Worm (Caenorhabditis elegans) whole organism, L4 larva: ENCODE results near the gene F15A8.1.

Source experiments
- D1046.2 ChIP-seq: fragments of 200-800 bp; sonication (Bioruptor generic); IDR thresholded peaks from 2 replicates; pipeline ENCODE4 v1.3.6; 2022; ENCODE audit warnings: missing genetic modification characterization, missing compliant biosample characterization
- F10B5.3 ChIP-seq: sonication (generic microtip); optimal IDR thresholded peaks from 2 replicates; lab custom pipeline; 2016; ENCODE audit warnings: mild to moderate bottlenecking, missing genetic modification characterization, missing compliant biosample characterization
- F26F4.8 ChIP-seq: fragments of 200-800 bp; sonication (Bioruptor generic); conservative IDR thresholded peaks from 2 replicates; pipeline ENCODE4 v1.3.6; 2022; ENCODE audit warnings: missing genetic modification characterization, missing compliant biosample characterization
- F44E2.7 ChIP-seq: fragments of 200-800 bp; sonication (Bioruptor generic); IDR thresholded peaks from 2 replicates; pipeline ENCODE4 v2.1.2; 2022; ENCODE audit warnings: missing genetic modification characterization, missing compliant biosample characterization
- Y48G9A.11 ChIP-seq: fragments of 200-800 bp; sonication (Bioruptor generic); IDR thresholded peaks from 2 replicates; pipeline ENCODE4 v1.3.6; 2022; ENCODE audit warnings: missing genetic modification reagents, missing genetic modification characterization, missing compliant biosample characterization
- Y5F2A.4 ChIP-seq: fragments of 200-800 bp; sonication (Bioruptor generic); optimal IDR thresholded peaks from 2 replicates; lab custom pipeline; 2018; ENCODE audit warnings: mild to moderate bottlenecking, missing genetic modification characterization, missing compliant biosample characterization
- ZK337.2 ChIP-seq: fragments of 200-800 bp; sonication (Bioruptor generic); IDR thresholded peaks from 2 replicates; pipeline ENCODE4 v1.3.6; 2022; ENCODE audit warnings: missing genetic modification reagents, missing genetic modification characterization, missing compliant biosample characterization
- attf-4 ChIP-seq: sonication (generic microtip); optimal IDR thresholded peaks from 3 replicates; lab custom pipeline; 2017; ENCODE audit warnings: missing biosample characterization, missing genetic modification characterization
- ceh-20 ChIP-seq: fragments of 200-800 bp; sonication (Bioruptor generic); IDR thresholded peaks from 2 replicates; pipeline ENCODE4 v1.3.6; 2022; ENCODE audit warnings: missing genetic modification reagents, missing genetic modification characterization, missing compliant biosample characterization
- ceh-28 ChIP-seq: fragments of 150-350 bp; optimal IDR thresholded peaks from 2 replicates; lab custom pipeline; 2014; ENCODE audit warnings: missing biosample characterization, missing genetic modification reagents, missing genetic modification characterization
- ceh-44 ChIP-seq: fragments of 200-800 bp; sonication (Bioruptor generic); IDR thresholded peaks from 2 replicates; pipeline ENCODE4 v1.3.6; 2022; ENCODE audit warnings: missing genetic modification reagents, missing genetic modification characterization, missing compliant biosample characterization
- ctbp-1 ChIP-seq: fragments of 200-800 bp; sonication (Bioruptor generic); IDR thresholded peaks from 2 replicates; pipeline ENCODE4 v1.3.6; 2022; ENCODE audit warnings: missing genetic modification reagents, missing genetic modification characterization, missing compliant biosample characterization
- daf-16 ChIP-seq, 3 experiments: sonication (generic microtip); optimal IDR thresholded peaks; 2 replicates each; lab custom pipeline; 2016 to 2017; ENCODE audit warnings: missing genetic modification characterization in 3 of 3, missing genetic modification reagents in 3 of 3, mild to moderate bottlenecking in 2 of 3, missing compliant biosample characterization in 2 of 3, missing biosample characterization in 1 of 3, moderate library complexity in 1 of 3
- daf-19 ChIP-seq: fragments of 200-800 bp; sonication (Bioruptor generic); conservative IDR thresholded peaks from 2 replicates; pipeline ENCODE4 v1.3.6; 2022; ENCODE audit warnings: missing genetic modification characterization, missing compliant biosample characterization
- dmd-6 ChIP-seq: fragments of 200-800 bp; sonication (Bioruptor generic); IDR thresholded peaks from 2 replicates; pipeline ENCODE4 v1.3.6; 2022; ENCODE audit warnings: missing genetic modification reagents, missing genetic modification characterization, missing compliant biosample characterization
- dpl-1 ChIP-seq: fragments of 150-350 bp; optimal IDR thresholded peaks from 2 replicates; lab custom pipeline; 2014; ENCODE audit warnings: missing biosample characterization, missing genetic modification reagents, missing genetic modification characterization
- gei-8 ChIP-seq: fragments of 200-800 bp; sonication (Bioruptor generic); optimal IDR thresholded peaks from 2 replicates; lab custom pipeline; 2018; ENCODE audit warnings: mild to moderate bottlenecking, missing genetic modification characterization, missing compliant biosample characterization
- hif-1 ChIP-seq, 2 experiments: sonication (generic microtip); optimal IDR thresholded peaks; 2 replicates each; lab custom pipeline; 2016 to 2017; ENCODE audit warnings: missing compliant biosample characterization in 2 of 2, missing genetic modification characterization in 2 of 2, missing genetic modification reagents in 2 of 2, missing genotype in 2 of 2, mild to moderate bottlenecking in 1 of 2
- hlh-11 ChIP-seq: fragments of 200-800 bp; sonication (Bioruptor generic); optimal IDR thresholded peaks from 2 replicates; lab custom pipeline; 2018; ENCODE audit warnings: mild to moderate bottlenecking, missing genetic modification characterization, missing compliant biosample characterization
- hlh-30 ChIP-seq: sonication (generic microtip); optimal IDR thresholded peaks from 2 replicates; lab custom pipeline; 2017; ENCODE audit warnings: antibody characterized with exemption, mild to moderate bottlenecking, missing genetic modification characterization, missing compliant biosample characterization; ENCODE audit not compliant: insufficient read depth
- hmg-1.1 ChIP-seq: fragments of 200-800 bp; sonication (Bioruptor generic); IDR thresholded peaks from 2 replicates; pipeline ENCODE4 v1.3.6; 2022; ENCODE audit warnings: missing genetic modification reagents, missing genetic modification characterization, missing compliant biosample characterization
- lin-29 ChIP-seq: fragments of 200-800 bp; sonication (Bioruptor generic); IDR thresholded peaks from 2 replicates; pipeline ENCODE4 v1.3.6; 2022; ENCODE audit warnings: missing genetic modification reagents, missing genetic modification characterization, missing compliant biosample characterization
- lin-38 ChIP-seq: fragments of 200-800 bp; sonication (Bioruptor generic); IDR thresholded peaks from 2 replicates; pipeline ENCODE4 v1.3.6; 2022; ENCODE audit warnings: missing genetic modification reagents, missing genetic modification characterization, missing compliant biosample characterization
- lir-3 ChIP-seq: sonication (generic microtip); optimal IDR thresholded peaks from 2 replicates; lab custom pipeline; 2016; ENCODE audit warnings: mild to moderate bottlenecking, missing genetic modification characterization, missing compliant biosample characterization
- mdt-29 ChIP-seq: fragments of 200-800 bp; sonication (Bioruptor generic); IDR thresholded peaks from 2 replicates; pipeline ENCODE4 v1.3.6; 2022; ENCODE audit warnings: missing genetic modification reagents, missing genetic modification characterization, missing compliant biosample characterization
- mep-1 ChIP-seq: fragments of 150-350 bp; sonication (generic microtip); optimal IDR thresholded peaks from 3 replicates; lab custom pipeline; 2014; ENCODE audit warnings: missing biosample characterization, missing genetic modification characterization
- mes-2 ChIP-seq: sonication (generic microtip); optimal IDR thresholded peaks from 2 replicates; lab custom pipeline; 2016; ENCODE audit warnings: missing genotype, mild to moderate bottlenecking, missing genetic modification characterization, missing compliant biosample characterization; ENCODE audit not compliant: poor library complexity, severe bottlenecking
- mxl-3 ChIP-seq: fragments of 200-800 bp; sonication (Bioruptor generic); optimal IDR thresholded peaks from 2 replicates; lab custom pipeline; 2018; ENCODE audit warnings: mild to moderate bottlenecking, missing genetic modification characterization, missing compliant biosample characterization
- nhr-102 ChIP-seq: sonication (generic microtip); optimal IDR thresholded peaks from 2 replicates; lab custom pipeline; 2016; ENCODE audit warnings: mild to moderate bottlenecking, missing genetic modification characterization, moderate library complexity, missing compliant biosample characterization
- nhr-237 ChIP-seq: sonication (generic microtip); optimal IDR thresholded peaks from 2 replicates; lab custom pipeline; 2017; ENCODE audit warnings: missing biosample characterization, missing genetic modification characterization
- nhr-28 ChIP-seq: fragments of 150-350 bp; optimal IDR thresholded peaks from 2 replicates; lab custom pipeline; 2014; ENCODE audit warnings: missing biosample characterization, missing genetic modification characterization
- nhr-48 ChIP-seq: sonication (generic microtip); optimal IDR thresholded peaks from 2 replicates; lab custom pipeline; 2016; ENCODE audit warnings: mild to moderate bottlenecking, missing genetic modification characterization, missing compliant biosample characterization
- nhr-6 ChIP-seq: fragments of 150-350 bp; optimal IDR thresholded peaks from 2 replicates; lab custom pipeline; 2014; ENCODE audit warnings: missing biosample characterization, missing genetic modification characterization
- nhr-76 ChIP-seq: fragments of 150-350 bp; optimal IDR thresholded peaks from 2 replicates; lab custom pipeline; 2014; ENCODE audit warnings: missing biosample characterization, missing genetic modification characterization
- pha-4 ChIP-seq, 2 experiments: fragments of 150-350 bp in 1 of 2; fragments of 200-800 bp in 1 of 2; sonication (Bioruptor generic) in 1 of 2; IDR thresholded peaks in 1 of 2; optimal IDR thresholded peaks in 1 of 2; 2 replicates each; pipeline versions ENCODE4 v1.3.6 to Lab custom; 2014 to 2022; ENCODE audit warnings: missing genetic modification characterization in 2 of 2, missing genetic modification reagents in 2 of 2, missing biosample characterization in 1 of 2, missing compliant biosample characterization in 1 of 2
- sdz-12 ChIP-seq: fragments of 200-800 bp; sonication (Bioruptor generic); optimal IDR thresholded peaks from 2 replicates; lab custom pipeline; 2018; ENCODE audit warnings: mild to moderate bottlenecking, missing genetic modification characterization, missing compliant biosample characterization
- set-16 ChIP-seq: fragments of 200-800 bp; sonication (Bioruptor generic); IDR thresholded peaks from 2 replicates; pipeline ENCODE4 v1.3.6; 2022; ENCODE audit warnings: missing genetic modification reagents, missing genetic modification characterization, missing compliant biosample characterization
- snpc-1.2 ChIP-seq: fragments of 200-800 bp; sonication (Bioruptor generic); IDR thresholded peaks from 2 replicates; pipeline ENCODE4 v1.3.6; 2022; ENCODE audit warnings: missing genetic modification reagents, missing genetic modification characterization, missing compliant biosample characterization
- spr-1 ChIP-seq: sonication (generic microtip); optimal IDR thresholded peaks from 2 replicates; lab custom pipeline; 2016; ENCODE audit warnings: mild to moderate bottlenecking, missing genetic modification characterization, missing compliant biosample characterization
- spr-3 ChIP-seq: fragments of 200-800 bp; sonication (Bioruptor generic); optimal IDR thresholded peaks from 2 replicates; lab custom pipeline; 2018; ENCODE audit warnings: mild to moderate bottlenecking, missing genetic modification characterization, missing compliant biosample characterization
- zfp-2 ChIP-seq: sonication (generic microtip); optimal IDR thresholded peaks from 2 replicates; lab custom pipeline; 2016; ENCODE audit warnings: mild to moderate bottlenecking, missing genetic modification characterization, missing compliant biosample characterization
- zfp-3 ChIP-seq: fragments of 200-800 bp; sonication (Bioruptor generic); conservative IDR thresholded peaks from 2 replicates; pipeline ENCODE4 v1.3.6; 2022; ENCODE audit warnings: missing genetic modification reagents, missing genetic modification characterization, missing compliant biosample characterization
- zip-11 ChIP-seq: fragments of 200-800 bp; sonication (Bioruptor generic); IDR thresholded peaks from 2 replicates; pipeline ENCODE4 v1.3.6; 2022; ENCODE audit warnings: missing genetic modification characterization, missing compliant biosample characterization
- zip-2 ChIP-seq: fragments of 150-350 bp; optimal IDR thresholded peaks from 2 replicates; lab custom pipeline; 2014; ENCODE audit warnings: missing biosample characterization, missing genetic modification characterization
- ztf-7 ChIP-seq: fragments of 150-350 bp; optimal IDR thresholded peaks from 2 replicates; lab custom pipeline; 2014; ENCODE audit warnings: missing biosample characterization, missing genetic modification characterization

Gene F15A8.1

DNA sequence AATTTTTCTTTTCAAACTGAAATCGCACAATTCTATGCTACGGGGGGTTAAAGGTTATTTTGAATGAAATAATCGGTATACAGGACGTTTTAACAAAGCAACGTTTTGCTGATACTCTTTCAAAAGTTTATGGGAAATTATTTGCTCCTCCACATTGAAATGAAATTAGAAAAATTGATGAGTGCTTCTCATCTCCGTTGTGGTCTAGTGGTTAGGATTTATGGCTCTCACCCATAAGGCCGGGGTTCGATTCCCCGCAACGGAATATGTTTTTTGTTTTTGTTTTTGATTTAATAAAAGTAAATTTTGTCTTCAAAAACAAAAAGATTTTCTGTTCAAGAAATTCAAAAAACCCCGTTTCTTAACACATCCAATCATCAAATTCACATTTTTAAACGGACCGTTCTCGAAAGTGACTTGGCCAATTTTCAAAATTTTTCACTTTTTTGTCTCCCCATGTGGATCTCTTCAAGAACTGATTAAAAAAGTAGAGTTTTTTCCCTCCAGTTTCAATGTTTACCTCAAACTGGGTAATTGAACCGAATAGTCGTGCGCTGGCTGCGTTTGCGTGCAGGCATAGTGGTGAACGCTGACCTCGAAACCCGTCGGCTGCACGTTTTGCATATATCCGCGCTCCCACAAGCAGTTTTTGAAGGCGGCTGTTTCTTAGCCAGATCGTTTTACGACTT is 31.0 kb upstream of the F15A8.1 start (continued):
- TF ChIP-seq lin-38 (no peak), nhr-76 (tag; lab: Kevin White, UChicago) (no peak), sdz-12 (GFP tag; lab: Kevin White, UChicago) (no peak), zfp-3 (GFP tag; lab: Robert Waterston, UW) (peak; percentile 49; the same call in 1 of the 2 replicates), nhr-102 (tag; lab: Kevin White, UChicago) (no peak), hlh-30 (tag; lab: Kevin White, UChicago) (no peak), ceh-44 (no peak)

DNA sequence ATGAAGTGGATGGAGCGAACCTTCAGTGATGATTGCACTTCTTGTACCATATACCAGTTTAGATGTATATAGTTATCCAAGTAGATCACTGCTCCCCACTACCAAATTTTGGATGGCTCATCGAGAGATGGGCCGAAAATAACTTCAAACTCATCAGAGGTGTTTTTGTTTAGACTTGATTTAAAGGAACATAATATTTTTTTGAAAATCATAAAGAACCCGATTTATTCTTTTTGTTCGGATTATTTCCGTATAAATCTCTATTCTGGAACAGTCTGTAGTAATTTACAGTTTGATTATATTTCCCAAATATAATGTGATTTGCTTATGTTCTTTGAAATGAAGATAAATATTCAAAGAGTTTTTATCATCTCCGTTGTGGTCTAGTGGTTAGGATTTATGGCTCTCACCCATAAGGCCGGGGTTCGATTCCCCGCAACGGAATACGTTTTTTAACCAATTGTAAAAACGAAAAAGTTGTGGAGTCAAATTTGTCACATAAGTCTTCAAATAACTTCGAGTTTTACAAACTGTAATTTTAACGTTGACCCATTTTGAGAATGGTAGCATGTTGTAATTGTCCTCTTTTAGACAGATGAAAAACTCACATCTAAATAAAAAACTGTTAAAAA is 30.3 kb upstream of the F15A8.1 start:
- no peak for TF ChIP-seq zip-11 (GFP tag; lab: Robert Waterston, UW)
- TF ChIP-seq daf-19: no peak
- no peak for TF ChIP-seq F10B5.3 (tag; lab: Kevin White, UChicago)
- TF ChIP-seq nhr-28: no peak
- TF ChIP-seq hlh-11: no peak
- TF ChIP-seq set-16 (GFP tag; lab: Robert Waterston, UW): no peak
- 0 out of 2 replicates have a peak, but pooled peaks have one; percentile 22 for TF ChIP-seq F26F4.8 (GFP tag; lab: Robert Waterston, UW)
- TF ChIP-seq sdz-12 (GFP tag; lab: Kevin White, UChicago): no peak
- no peak for TF ChIP-seq spr-1
- TF ChIP-seq daf-16 (GFP tag; optimal IDR thresholded peaks at IDR 0.05; lab: Kevin White, UChicago): peak in 1 of 2 experiments; percentile 56
- TF ChIP-seq daf-16 (tag; optimal IDR thresholded peaks at IDR 0.05; lab: Kevin White, UChicago): no peak
- no peak for TF ChIP-seq ceh-20 (GFP tag; lab: Robert Waterston, UW)
- 0 out of 2 replicates have a peak, but pooled peaks have one; percentile 52 for TF ChIP-seq Y48G9A.11
- no peak for TF ChIP-seq hif-1 (tag; optimal IDR thresholded peaks at IDR 0.05; lab: Kevin White, UChicago)
- no peak for TF ChIP-seq mes-2 (tag; lab: Kevin White, UChicago)
- TF ChIP-seq ztf-7: no peak
- TF ChIP-seq zip-2: no peak
- peak; percentile 29; the same call in 1 of the 2 replicates for TF ChIP-seq dmd-6 (GFP tag; lab: Robert Waterston, UW)
- TF ChIP-seq Y5F2A.4: no peak
- TF ChIP-seq mdt-29 (GFP tag; lab: Robert Waterston, UW): no peak
- TF ChIP-seq snpc-1.2 (GFP tag; lab: Robert Waterston, UW): peak; percentile 76
- no peak for TF ChIP-seq D1046.2
- TF ChIP-seq zfp-2: no peak
- TF ChIP-seq F44E2.7 (GFP tag; lab: Robert Waterston, UW): no peak
- TF ChIP-seq lin-29 (GFP tag; lab: Robert Waterston, UW): no peak
- no peak for TF ChIP-seq gei-8 (GFP tag; lab: Kevin White, UChicago)
- no peak for TF ChIP-seq nhr-237 (tag; lab: Kevin White, UChicago)
- TF ChIP-seq ceh-28: no peak
- TF ChIP-seq hmg-1.1 (GFP tag; lab: Robert Waterston, UW): no peak
- peak; percentile 3 for TF ChIP-seq nhr-48 (tag; lab: Kevin White, UChicago)
- TF ChIP-seq nhr-6 (tag; lab: Kevin White, UChicago): no peak
- TF ChIP-seq nhr-76 (tag; lab: Kevin White, UChicago): no peak
- TF ChIP-seq hlh-30 (tag; lab: Kevin White, UChicago): no peak
- TF ChIP-seq spr-3 (GFP tag; lab: Kevin White, UChicago): no peak
- no peak for TF ChIP-seq mxl-3 (GFP tag; lab: Kevin White, UChicago)
- no peak for TF ChIP-seq ZK337.2 (GFP tag; lab: Robert Waterston, UW)
- no peak for TF ChIP-seq dpl-1 (GFP tag; lab: Kevin White, UChicago)
- TF ChIP-seq pha-4 (GFP tag; IDR thresholded peaks at IDR 0.05; lab: Robert Waterston, UW): peak; percentile 48; the same call in 1 of the 2 replicates
- TF ChIP-seq pha-4 (tag; optimal IDR thresholded peaks at IDR 0.05; lab: Kevin White, UChicago): no peak
- peak; percentile 13 for TF ChIP-seq lir-3 (tag; lab: Kevin White, UChicago)
- TF ChIP-seq ctbp-1 (GFP tag; lab: Robert Waterston, UW): no peak
- no peak for TF ChIP-seq mep-1
- TF ChIP-seq attf-4 (tag; lab: Kevin White, UChicago): no peak
